Worm (Caenorhabditis elegans): ENCODE results near the gene Y65A5A.24.

ce11 chrIV:16411713-16412112 is 17.9 kb downstream of the Y65A5A.24 start, which contains the start of gene Y65A5A.2:
- no peak for TF ChIP-seq aly-1 (tag; optimal IDR thresholded peaks at IDR 0.05)
- no peak for TF ChIP-seq ceh-13 (GFP tag; optimal IDR thresholded peaks at IDR 0.05)
- no peak for TF ChIP-seq pes-1 (GFP tag; IDR thresholded peaks at IDR 0.05)
- TF ChIP-seq F13C5.2 (tag; optimal IDR thresholded peaks at IDR 0.05) = no peak
- TF ChIP-seq ama-1 (optimal IDR thresholded peaks at IDR 0.05) = no peak
- TF ChIP-seq ets-7 (tag; optimal IDR thresholded peaks at IDR 0.05) = no peak
- no peak for TF ChIP-seq hnd-1 (tag; optimal IDR thresholded peaks at IDR 0.05)
- no peak for TF ChIP-seq hmbx-1 (tag; optimal IDR thresholded peaks at IDR 0.05)
- TF ChIP-seq scrt-1 (GFP tag; IDR thresholded peaks at IDR 0.05) = no peak
- TF ChIP-seq tbx-37 (GFP tag; conservative IDR thresholded peaks at IDR 0.05) = no peak
- TF ChIP-seq sea-1 (GFP tag; conservative IDR thresholded peaks at IDR 0.05) = no peak
- TF ChIP-seq hmg-4 (GFP tag; optimal IDR thresholded peaks at IDR 0.05) = no peak

Measured in whole organism, early embryonic.